Fruit fly (Drosophila melanogaster) whole organism, wandering third instar larva: ENCODE data around the gene Acbp2.

Experiments used
- Abd-B ChIP-seq: fragments of >200 bp; optimal IDR thresholded peaks from 2 replicates; lab custom pipeline; 2017; ENCODE audit warnings: missing biosample characterization, missing genetic modification characterization
- CG32264 ChIP-seq: fragments of 200-800 bp; sonication (Bioruptor generic); optimal IDR thresholded peaks from 2 replicates; lab custom pipeline; 2016; ENCODE audit warnings: missing biosample characterization, missing genetic modification characterization
- CG9705 ChIP-seq: fragments of 200-800 bp; sonication (Bioruptor generic); optimal IDR thresholded peaks from 2 replicates; lab custom pipeline; 2018; ENCODE audit warnings: missing biosample characterization, mild to moderate bottlenecking, missing genetic modification characterization
- CrebA ChIP-seq: fragments of 200-800 bp; sonication (Bioruptor generic); optimal IDR thresholded peaks from 2 replicates; lab custom pipeline; 2016; ENCODE audit warnings: missing biosample characterization, mild to moderate bottlenecking, missing genetic modification characterization, borderline replicate concordance
- Dfd ChIP-seq: fragments of >200 bp; optimal IDR thresholded peaks from 2 replicates; lab custom pipeline; 2017; ENCODE audit warnings: missing biosample characterization, missing genetic modification characterization
- Dif ChIP-seq: fragments of 200-275, 200-300 bp; sonication (Bioruptor generic); optimal IDR thresholded peaks from 2 replicates; lab custom pipeline; 2018; ENCODE audit warnings: missing biosample characterization, missing genetic modification characterization; ENCODE audit not compliant: partially characterized antibody
- GATAd ChIP-seq: sonication (Bioruptor generic); optimal IDR thresholded peaks from 2 replicates; lab custom pipeline; 2016; ENCODE audit warnings: missing biosample characterization, missing genetic modification characterization
- HLH106 ChIP-seq: fragments of 200-800 bp; optimal IDR thresholded peaks from 3 replicates; lab custom pipeline; 2019; ENCODE audit warnings: missing biosample characterization, mild to moderate bottlenecking, missing genetic modification characterization, moderate library complexity
- Hnf4 ChIP-seq: fragments of 200-800 bp; sonication (Bioruptor generic); optimal IDR thresholded peaks from 2 replicates; lab custom pipeline; 2016; ENCODE audit warnings: missing biosample characterization, mild to moderate bottlenecking, missing genetic modification characterization
- Hr78 ChIP-seq: fragments of >200 bp; optimal IDR thresholded peaks from 2 replicates; lab custom pipeline; 2017; ENCODE audit warnings: missing biosample characterization, missing genetic modification characterization
- Hr83 ChIP-seq: fragments of 200-300 bp; sonication (Bioruptor generic); optimal IDR thresholded peaks from 2 replicates; lab custom pipeline; 2016; ENCODE audit warnings: missing biosample characterization, mild to moderate bottlenecking, missing genetic modification characterization, moderate library complexity; ENCODE audit not compliant: poor library complexity, severe bottlenecking
- Jra ChIP-seq: sonication (Bioruptor generic); optimal IDR thresholded peaks from 2 replicates; lab custom pipeline; 2016; ENCODE audit warnings: missing biosample characterization, missing genetic modification characterization
- Myc ChIP-seq: fragments of >200 bp; optimal IDR thresholded peaks from 2 replicates; lab custom pipeline; 2017
- N ChIP-seq: fragments of >200 bp; optimal IDR thresholded peaks from 2 replicates; lab custom pipeline; 2018; ENCODE audit warnings: missing biosample characterization, missing external identifiers, missing genetic modification characterization
- OdsH ChIP-seq: fragments of 200-800 bp; sonication (Bioruptor generic); optimal IDR thresholded peaks from 2 replicates; lab custom pipeline; 2016; ENCODE audit warnings: missing biosample characterization, mild to moderate bottlenecking, missing genetic modification characterization
- Rel ChIP-seq, 2 experiments: fragments of 200-800 bp; sonication (Bioruptor generic) in 1 of 2; optimal IDR thresholded peaks; 2 replicates in 1 of 2; 3 replicates in 1 of 2; lab custom pipeline; 2016 to 2019; ENCODE audit warnings: mild to moderate bottlenecking in 2 of 2, missing biosample characterization in 2 of 2, missing genetic modification characterization in 2 of 2, moderate library complexity in 1 of 2
- Sp1 ChIP-seq: fragments of 200-800 bp; sonication (Bioruptor generic); optimal IDR thresholded peaks from 3 replicates; lab custom pipeline; 2019; ENCODE audit warnings: missing biosample characterization, mild to moderate bottlenecking, missing genetic modification characterization, moderate library complexity
- Vsx2 ChIP-seq: fragments of 200-300, 225-300 bp; sonication (Bioruptor generic); optimal IDR thresholded peaks from 2 replicates; lab custom pipeline; 2018; ENCODE audit warnings: missing biosample characterization, missing genetic modification characterization; ENCODE audit not compliant: partially characterized antibody
- br ChIP-seq: fragments of 200-800 bp; sonication (Bioruptor generic); optimal IDR thresholded peaks from 2 replicates; lab custom pipeline; 2016; ENCODE audit warnings: missing biosample characterization, missing genetic modification characterization
- brk ChIP-seq: fragments of 200-800 bp; sonication (Bioruptor generic); optimal IDR thresholded peaks from 2 replicates; lab custom pipeline; 2016; ENCODE audit warnings: missing biosample characterization, mild to moderate bottlenecking, missing genetic modification characterization
- dl ChIP-seq, 2 experiments: fragments of 175-275, 200-275 bp in 1 of 2; fragments of 200-275 bp in 1 of 2; sonication (Bioruptor generic); optimal IDR thresholded peaks; lab custom pipeline; 2018; ENCODE audit warnings: mild to moderate bottlenecking in 2 of 2, missing biosample characterization in 2 of 2, missing genetic modification characterization in 2 of 2, moderate library complexity in 2 of 2; ENCODE audit not compliant: partially characterized antibody in 2 of 2, insufficient read depth in 1 of 2
- dmrt93B ChIP-seq: fragments of 200-800 bp; sonication (Bioruptor generic); optimal IDR thresholded peaks from 2 replicates; lab custom pipeline; 2018; ENCODE audit warnings: missing biosample characterization, mild to moderate bottlenecking, missing genetic modification characterization
- dsf ChIP-seq: sonication (Bioruptor generic); optimal IDR thresholded peaks from 2 replicates; lab custom pipeline; 2016; ENCODE audit warnings: missing biosample characterization, missing genetic modification characterization, borderline replicate concordance
- ey ChIP-seq: fragments of 200-800 bp; sonication (Bioruptor generic); optimal IDR thresholded peaks from 2 replicates; lab custom pipeline; 2016; ENCODE audit warnings: missing biosample characterization, missing genetic modification characterization
- foxo ChIP-seq, 2 experiments: fragments of 200-800 bp; sonication (Bioruptor generic); optimal IDR thresholded peaks; 2 replicates in 1 of 2; 3 replicates in 1 of 2; lab custom pipeline; 2016 to 2017; ENCODE audit warnings: missing biosample characterization in 2 of 2, missing genetic modification characterization in 2 of 2
- fru ChIP-seq: fragments of 200-800 bp; sonication (Bioruptor generic); optimal IDR thresholded peaks from 3 replicates; lab custom pipeline; 2016; ENCODE audit warnings: missing biosample characterization, mild to moderate bottlenecking, missing genetic modification characterization
- h ChIP-seq: fragments of 200-800 bp; sonication (Bioruptor generic); optimal IDR thresholded peaks from 3 replicates; lab custom pipeline; 2016; ENCODE audit warnings: missing biosample characterization, mild to moderate bottlenecking, missing genetic modification characterization
- jim ChIP-seq: fragments of 175-275, 200-325 bp; sonication (Bioruptor generic); optimal IDR thresholded peaks from 2 replicates; lab custom pipeline; 2016; ENCODE audit warnings: missing biosample characterization, mild to moderate bottlenecking, missing genetic modification characterization
- lola ChIP-seq: fragments of >200 bp; optimal IDR thresholded peaks from 2 replicates; lab custom pipeline; 2017; ENCODE audit warnings: missing biosample characterization, missing genetic modification characterization
- pan ChIP-seq: fragments of >200 bp; optimal IDR thresholded peaks from 2 replicates; lab custom pipeline; 2017
- psq ChIP-seq: fragments of 200-800 bp; sonication (Bioruptor generic); optimal IDR thresholded peaks from 3 replicates; lab custom pipeline; 2017; ENCODE audit warnings: missing biosample characterization, mild to moderate bottlenecking, missing genetic modification characterization, moderate library complexity
- rgr ChIP-seq: fragments of 200-800 bp; sonication (Bioruptor generic); optimal IDR thresholded peaks from 3 replicates; lab custom pipeline; 2016; ENCODE audit warnings: missing biosample characterization, mild to moderate bottlenecking, missing genetic modification characterization
- sage ChIP-seq: fragments of 200-800 bp; sonication (Bioruptor generic); optimal IDR thresholded peaks from 2 replicates; lab custom pipeline; 2016; ENCODE audit warnings: missing biosample characterization, mild to moderate bottlenecking, missing genetic modification characterization
- sv ChIP-seq: fragments of 200-800 bp; sonication (Bioruptor generic); optimal IDR thresholded peaks from 3 replicates; lab custom pipeline; 2016; ENCODE audit warnings: missing biosample characterization, missing genetic modification characterization
- tai ChIP-seq: sonication (Bioruptor generic); optimal IDR thresholded peaks from 2 replicates; lab custom pipeline; 2016; ENCODE audit warnings: missing biosample characterization, missing genetic modification characterization
- usp ChIP-seq: fragments of >200 bp; optimal IDR thresholded peaks from 2 replicates; lab custom pipeline; 2017; ENCODE audit warnings: missing biosample characterization, missing genetic modification characterization
- woc ChIP-seq: sonication (Bioruptor generic); optimal IDR thresholded peaks from 2 replicates; lab custom pipeline; 2016; ENCODE audit warnings: missing biosample characterization, mild to moderate bottlenecking, missing genetic modification characterization

The Acbp2 gene

dm6 chr3L:7149388-7149787 lies 17.7 kb downstream of the Acbp2 start:
- peak; percentile 90 for TF ChIP-seq Dfd (GFP tag; lab: Kevin White, UChicago)
- no peak for TF ChIP-seq HLH106 (tag; lab: Kevin White, UChicago)
- TF ChIP-seq, all 38 proteins: peak for 1

dm6 chr3L:7149827-7150226 lies 18.2 kb downstream of the Acbp2 start:
- TF ChIP-seq CrebA (GFP tag; lab: Kevin White, UChicago) (no peak), Myc (lab: Kevin White, UChicago) (no peak), usp (GFP tag; lab: Kevin White, UChicago) (no peak), woc (no peak), CG9705 (GFP tag; lab: Kevin White, UChicago) (no peak), Rel (GFP tag; optimal IDR thresholded peaks at IDR 0.05; lab: Kevin White, UChicago) (no peak), Rel (tag; optimal IDR thresholded peaks at IDR 0.05; lab: Kevin White, UChicago) (no peak), foxo (GFP tag; optimal IDR thresholded peaks at IDR 0.05; lab: Kevin White, UChicago) (peak in 1 of 2 experiments; percentile 13), HLH106 (tag; lab: Kevin White, UChicago) (peak; percentile 35), psq (GFP tag; lab: Kevin White, UChicago) (peak; percentile 26), Jra (GFP tag; lab: Kevin White, UChicago) (no peak), br (no peak), Hr78 (no peak), sv (no peak), sage (GFP tag; lab: Kevin White, UChicago) (peak; percentile 7), pan (no peak), GATAd (GFP tag; lab: Kevin White, UChicago) (no peak), OdsH (GFP tag; lab: Kevin White, UChicago) (no peak), ey (GFP tag; lab: Kevin White, UChicago) (peak; percentile 11), tai (GFP tag; lab: Kevin White, UChicago) (no peak), CG32264 (GFP tag; lab: Kevin White, UChicago) (no peak), h (peak; percentile 30), brk (no peak), Dif (no peak), dl (GFP tag; optimal IDR thresholded peaks at IDR 0.05; lab: Kevin White, UChicago; ENCODE audit: insufficient read depth in 1 of 2, partially characterized antibody in 2 of 2) (no peak), fru (GFP tag; lab: Kevin White, UChicago) (peak; percentile 9), rgr (GFP tag; lab: Kevin White, UChicago) (peak; percentile 33), Abd-B (GFP tag; lab: Kevin White, UChicago) (no peak), lola (GFP tag; lab: Kevin White, UChicago) (no peak), Hnf4 (GFP tag; lab: Kevin White, UChicago) (no peak), Dfd (GFP tag; lab: Kevin White, UChicago) (no peak), Sp1 (peak; percentile 30), dmrt93B (GFP tag; lab: Kevin White, UChicago) (no peak), dsf (GFP tag; lab: Kevin White, UChicago) (no peak), Vsx2 (GFP tag; lab: Kevin White, UChicago) (no peak), jim (GFP tag; lab: Kevin White, UChicago) (no peak), N (GFP tag; lab: Kevin White, UChicago) (no peak), Hr83 (GFP tag; lab: Kevin White, UChicago) (no peak)
- TF ChIP-seq, all 38 proteins: peak for 9

- no peak for TF ChIP-seq Hr78
- TF ChIP-seq Dfd (GFP tag; lab: Kevin White, UChicago) = no peak
- no peak for TF ChIP-seq tai (GFP tag; lab: Kevin White, UChicago)
- TF ChIP-seq Sp1 = no peak
- peak; percentile 28 for TF ChIP-seq rgr (GFP tag; lab: Kevin White, UChicago)
- TF ChIP-seq fru (GFP tag; lab: Kevin White, UChicago) = peak; percentile 17
- no peak for TF ChIP-seq Hr83 (GFP tag; lab: Kevin White, UChicago)
- TF ChIP-seq dl (GFP tag; optimal IDR thresholded peaks at IDR 0.05; lab: Kevin White, UChicago; ENCODE audit: insufficient read depth in 1 of 2, partially characterized antibody in 2 of 2) = no peak
- TF ChIP-seq ey (GFP tag; lab: Kevin White, UChicago) = peak; percentile 4
- no peak for TF ChIP-seq lola (GFP tag; lab: Kevin White, UChicago)
- TF ChIP-seq foxo (GFP tag; optimal IDR thresholded peaks at IDR 0.05; lab: Kevin White, UChicago) = peak in 1 of 2 experiments; percentile 19
- peak; percentile 41 for TF ChIP-seq HLH106 (tag; lab: Kevin White, UChicago)
- no peak for TF ChIP-seq sage (GFP tag; lab: Kevin White, UChicago)
- TF ChIP-seq pan = no peak
- peak; percentile 26 for TF ChIP-seq h
Observed at dm6 chr3L:7150850-7151249, 19.2 kb downstream of the Acbp2 start.
